Worm (Caenorhabditis elegans) whole organism, L2 larva: ENCODE measurements around the gene B0024.3.
A peak's percentile ranks its signal among the peaks of the same experiment; 100 is the strongest.

Experiments
- C34F6.9 ChIP-seq: fragments of 150-350 bp; optimal IDR thresholded peaks from 2 replicates; lab custom pipeline; 2014; ENCODE audit warnings: missing biosample characterization, missing genetic modification characterization
- F13H6.1 ChIP-seq: sonication (generic microtip); optimal IDR thresholded peaks from 2 replicates; lab custom pipeline; 2016; ENCODE audit warnings: missing genetic modification characterization, missing compliant biosample characterization
- R02D3.7 ChIP-seq: fragments of 150-350 bp; optimal IDR thresholded peaks from 2 replicates; lab custom pipeline; 2014; ENCODE audit warnings: missing biosample characterization, missing genetic modification characterization
- Y55F3AM.14 ChIP-seq: fragments of 200-800 bp; sonication (Bioruptor generic); optimal IDR thresholded peaks from 2 replicates; lab custom pipeline; 2018; ENCODE audit warnings: mild to moderate bottlenecking, missing genetic modification characterization, missing compliant biosample characterization
- ZK546.5 ChIP-seq: sonication (generic microtip); optimal IDR thresholded peaks from 2 replicates; lab custom pipeline; 2017; ENCODE audit warnings: missing biosample characterization, missing genetic modification characterization
- aly-2 ChIP-seq: fragments of 150-350 bp; optimal IDR thresholded peaks from 2 replicates; lab custom pipeline; 2014; ENCODE audit warnings: missing biosample characterization, missing genetic modification characterization
- blmp-1 ChIP-seq: sonication (generic microtip); optimal IDR thresholded peaks from 2 replicates; lab custom pipeline; 2017; ENCODE audit warnings: missing genetic modification characterization, mild to moderate bottlenecking, missing compliant biosample characterization, antibody characterized with exemption, moderate library complexity; ENCODE audit not compliant: insufficient read depth
- ceh-16 ChIP-seq: fragments of 150-350 bp; optimal IDR thresholded peaks from 2 replicates; lab custom pipeline; 2014; ENCODE audit warnings: missing biosample characterization, missing genetic modification characterization
- crh-2 ChIP-seq: sonication (generic microtip); optimal IDR thresholded peaks from 2 replicates; lab custom pipeline; 2017; ENCODE audit warnings: missing biosample characterization, missing genetic modification characterization
- egl-27 ChIP-seq: sonication (generic microtip); optimal IDR thresholded peaks from 3 replicates; lab custom pipeline; 2017; ENCODE audit warnings: missing biosample characterization, missing genetic modification reagents, missing genetic modification characterization
- fos-1 ChIP-seq: fragments of 150-350 bp; optimal IDR thresholded peaks from 2 replicates; lab custom pipeline; 2014; ENCODE audit warnings: missing biosample characterization, missing genetic modification characterization
- lin-13 ChIP-seq: fragments of 150-350 bp; optimal IDR thresholded peaks from 2 replicates; lab custom pipeline; 2014; ENCODE audit warnings: missing biosample characterization, missing genetic modification reagents, missing genetic modification characterization
- lsy-2 ChIP-seq, 2 experiments: fragments of 150-350 bp in 1 of 2; sonication (generic microtip) in 1 of 2; optimal IDR thresholded peaks; 2 replicates each; lab custom pipeline; 2014 to 2017; ENCODE audit warnings: missing biosample characterization in 2 of 2, missing genetic modification characterization in 2 of 2
- mab-5 ChIP-seq: fragments of 150-350 bp; optimal IDR thresholded peaks from 2 replicates; lab custom pipeline; 2014; ENCODE audit warnings: missing biosample characterization, missing genetic modification characterization
- nhr-10 ChIP-seq: sonication (generic microtip); optimal IDR thresholded peaks from 2 replicates; lab custom pipeline; 2017; ENCODE audit warnings: missing biosample characterization, missing genetic modification characterization
- nhr-21 ChIP-seq: fragments of 150-350 bp; optimal IDR thresholded peaks from 2 replicates; lab custom pipeline; 2014; ENCODE audit warnings: missing biosample characterization, missing genetic modification characterization
- nhr-23 ChIP-seq: fragments of 150-350 bp; optimal IDR thresholded peaks from 2 replicates; lab custom pipeline; 2014; ENCODE audit warnings: missing biosample characterization, missing genetic modification reagents, missing genetic modification characterization
- nhr-237 ChIP-seq: fragments of 150-350 bp; optimal IDR thresholded peaks from 2 replicates; lab custom pipeline; 2014; ENCODE audit warnings: missing biosample characterization, missing genetic modification characterization
- nhr-25 ChIP-seq: fragments of 150-350 bp; sonication (generic microtip); optimal IDR thresholded peaks from 3 replicates; lab custom pipeline; 2014; ENCODE audit warnings: missing biosample characterization, missing genetic modification characterization
- nhr-6 ChIP-seq: fragments of 150-350 bp; optimal IDR thresholded peaks from 2 replicates; lab custom pipeline; 2014; ENCODE audit warnings: missing biosample characterization, missing genetic modification characterization
- nhr-77 ChIP-seq: fragments of 150-350 bp; optimal IDR thresholded peaks from 2 replicates; lab custom pipeline; 2014; ENCODE audit warnings: missing biosample characterization, missing genetic modification characterization
- sem-4 ChIP-seq: fragments of 150-350 bp; optimal IDR thresholded peaks from 2 replicates; lab custom pipeline; 2014; ENCODE audit warnings: missing biosample characterization, missing genetic modification reagents, missing genetic modification characterization
- skn-1 ChIP-seq: sonication (generic microtip); optimal IDR thresholded peaks from 2 replicates; lab custom pipeline; 2017; ENCODE audit warnings: missing biosample characterization, missing genetic modification characterization
- sma-3 ChIP-seq: sonication (generic microtip); optimal IDR thresholded peaks from 2 replicates; lab custom pipeline; 2016; ENCODE audit warnings: missing genetic modification reagents, missing genetic modification characterization, missing compliant biosample characterization
- sma-9 ChIP-seq, 2 experiments: fragments of 150-350 bp in 1 of 2; sonication (generic microtip) in 1 of 2; optimal IDR thresholded peaks; 2 replicates each; lab custom pipeline; 2014 to 2016; ENCODE audit warnings: missing genetic modification characterization in 2 of 2, mild to moderate bottlenecking in 1 of 2, missing biosample characterization in 1 of 2, missing compliant biosample characterization in 1 of 2, missing genetic modification reagents in 1 of 2, moderate library complexity in 1 of 2
- snpc-4 ChIP-seq: fragments of 150-350 bp; optimal IDR thresholded peaks from 2 replicates; lab custom pipeline; 2014; ENCODE audit warnings: missing biosample characterization, missing genetic modification characterization
- unc-39 ChIP-seq: fragments of 150-350 bp; optimal IDR thresholded peaks from 2 replicates; lab custom pipeline; 2014; ENCODE audit warnings: missing biosample characterization, missing genetic modification characterization
- unc-62 ChIP-seq: fragments of 150-350 bp; optimal IDR thresholded peaks from 2 replicates; lab custom pipeline; 2014; ENCODE audit warnings: missing biosample characterization, missing genetic modification reagents, missing genetic modification characterization
- zag-1 ChIP-seq: fragments of 150-350 bp; optimal IDR thresholded peaks from 2 replicates; lab custom pipeline; 2014; ENCODE audit warnings: missing biosample characterization, missing genetic modification characterization
- ztf-1 ChIP-seq: fragments of 200-800 bp; sonication (Bioruptor generic); conservative IDR thresholded peaks from 2 replicates; pipeline ENCODE4 v1.3.6; 2022; ENCODE audit warnings: missing genetic modification characterization, missing compliant biosample characterization
- ztf-11 ChIP-seq: sonication (generic microtip); optimal IDR thresholded peaks from 2 replicates; lab custom pipeline; 2017; ENCODE audit warnings: missing biosample characterization, missing genetic modification characterization
- ztf-4 ChIP-seq: fragments of 150-350 bp; optimal IDR thresholded peaks from 2 replicates; lab custom pipeline; 2014; ENCODE audit warnings: missing biosample characterization, missing genetic modification characterization

The B0024.3 gene

ce11 chrV:10291848-10292247 is 4.5 kb downstream of the B0024.3 start:
- no peak for TF ChIP-seq mab-5 (tag; lab: Kevin White, UChicago)
- no peak for TF ChIP-seq aly-2 (tag; lab: Kevin White, UChicago)
- no peak for TF ChIP-seq nhr-77 (tag; lab: Kevin White, UChicago)
- TF ChIP-seq ceh-16 (tag; lab: Kevin White, UChicago) = no peak
- TF ChIP-seq nhr-6 (tag; lab: Kevin White, UChicago) = no peak
- TF ChIP-seq ZK546.5 = no peak

ce11 chrV:10292819-10293357 is 5.5 kb downstream of the B0024.3 start, which contains the start of gene col-149:
TSS of gene col-149 (minus strand) at chrV:10292869.
- TF ChIP-seq egl-27 (peak; percentile 10), nhr-25 (tag; lab: Kevin White, UChicago) (no peak), fos-1 (tag; lab: Kevin White, UChicago) (peak; percentile 78), sma-3 (GFP tag; lab: Kevin White, UChicago) (peak; percentile 41), ztf-1 (GFP tag; lab: Robert Waterston, UW) (no peak), F13H6.1 (no peak), blmp-1 (peak; percentile 91), sma-9 (GFP tag; optimal IDR thresholded peaks at IDR 0.05; lab: Kevin White, UChicago) (peak; percentile 46), sma-9 (tag; optimal IDR thresholded peaks at IDR 0.05; lab: Kevin White, UChicago) (no peak), nhr-21 (tag; lab: Kevin White, UChicago) (peak; percentile 35)
- TF ChIP-seq, all 48 proteins: peak for 6

ce11 chrV:10294549-10294948 is 7.2 kb downstream of the B0024.3 start, which contains the start of gene col-150:
TSS of gene col-150 (minus strand) at chrV:10294649.
- TF ChIP-seq ztf-11 (tag; lab: Kevin White, UChicago) (no peak), nhr-237 (tag; lab: Kevin White, UChicago) (no peak)
- TF ChIP-seq, all 48 proteins: peak for 0

DNA sequence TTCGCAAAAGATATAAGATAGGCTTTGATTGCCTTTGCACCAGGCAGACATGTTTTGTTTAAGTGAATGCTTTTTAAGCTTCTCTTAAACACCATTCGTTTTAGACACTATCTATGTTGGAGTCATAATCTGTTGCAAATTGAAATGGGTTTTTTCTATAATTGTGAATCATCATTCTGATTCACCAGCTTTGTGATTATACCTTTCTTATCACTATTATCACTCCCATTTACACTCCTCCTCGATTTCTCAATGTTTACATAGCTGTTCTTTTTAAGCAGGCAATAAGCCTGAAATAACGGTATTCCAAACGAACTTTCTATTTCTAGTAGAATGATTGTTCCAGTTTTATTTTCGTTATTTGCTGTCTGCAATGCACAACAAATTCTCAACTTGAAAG is 9.7 kb downstream of the B0024.3 start, which contains the start of gene B0024.4:
TSS of gene B0024.4 (plus strand) at position 301 of the 400 bp plus-strand sequence.
- TF ChIP-seq skn-1 (tag; lab: Kevin White, UChicago) (no peak), ztf-11 (tag; lab: Kevin White, UChicago) (no peak), lsy-2 (tag; optimal IDR thresholded peaks at IDR 0.05; lab: Kevin White, UChicago) (no peak), R02D3.7 (tag; lab: Kevin White, UChicago) (no peak), nhr-23 (tag; lab: Kevin White, UChicago) (no peak), sma-3 (GFP tag; lab: Kevin White, UChicago) (no peak), nhr-10 (tag; lab: Kevin White, UChicago) (no peak), ZK546.5 (no peak), mab-5 (tag; lab: Kevin White, UChicago) (no peak), zag-1 (tag; lab: Kevin White, UChicago) (no peak), Y55F3AM.14 (no peak), fos-1 (tag; lab: Kevin White, UChicago) (no peak), lin-13 (no peak)

DNA sequence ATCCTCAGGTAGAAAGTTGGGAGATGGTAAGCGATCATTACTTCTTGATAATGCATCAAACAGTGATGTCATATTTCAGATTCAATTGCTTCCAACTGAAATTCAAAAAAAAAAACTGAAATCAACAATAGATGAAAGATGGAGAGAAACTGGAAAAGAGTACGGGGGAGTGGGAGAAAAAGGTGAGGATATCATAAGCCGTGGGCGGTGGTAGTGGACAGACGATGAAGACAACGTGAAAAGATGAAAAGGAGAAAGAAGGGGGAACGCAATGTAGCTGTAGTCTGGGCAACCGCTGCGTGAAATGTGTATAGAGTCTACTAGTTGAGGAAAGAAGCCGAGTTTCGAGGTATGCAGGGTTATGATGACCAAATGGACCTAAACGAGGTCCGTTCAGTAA is 19.9 kb downstream of the B0024.3 start, which contains the start of gene che-12:
TSS of gene che-12 (minus strand) at position 101 of the 400 bp plus-strand sequence.
- no peak for TF ChIP-seq ZK546.5
- TF ChIP-seq fos-1 (tag; lab: Kevin White, UChicago) = no peak
- TF ChIP-seq ztf-1 (GFP tag; lab: Robert Waterston, UW) = no peak
- TF ChIP-seq snpc-4 (tag; lab: Kevin White, UChicago) = no peak
- no peak for TF ChIP-seq sem-4 (tag; lab: Kevin White, UChicago)
- no peak for TF ChIP-seq crh-2 (tag; lab: Kevin White, UChicago)
- no peak for TF ChIP-seq nhr-6 (tag; lab: Kevin White, UChicago)
- no peak for TF ChIP-seq lin-13
- no peak for TF ChIP-seq unc-39 (tag; lab: Kevin White, UChicago)
- no peak for TF ChIP-seq unc-62 (GFP tag; lab: Kevin White, UChicago)
- TF ChIP-seq ztf-4 (tag; lab: Kevin White, UChicago) = no peak
- TF ChIP-seq nhr-21 (tag; lab: Kevin White, UChicago) = no peak
- TF ChIP-seq nhr-23 (tag; lab: Kevin White, UChicago) = no peak
- TF ChIP-seq R02D3.7 (tag; lab: Kevin White, UChicago) = no peak
- no peak for TF ChIP-seq Y55F3AM.14
- TF ChIP-seq egl-27 = no peak
- TF ChIP-seq C34F6.9 (tag; lab: Kevin White, UChicago) = no peak
- TF ChIP-seq, all 48 proteins: peak for 0
